Worm (Caenorhabditis elegans) whole organism, L2 larva: ENCODE results near the gene txdc-17.
"Not testable (repeated sequence)": the region's sequence is repeated elsewhere in the genome, so short reads cannot be mapped to it uniquely, and the experiment has no call there.

Experiments used
- C34F6.9 ChIP-seq: fragments of 150-350 bp; optimal IDR thresholded peaks from 2 replicates; lab custom pipeline; 2014; ENCODE audit warnings: missing biosample characterization, missing genetic modification characterization
- F13H6.1 ChIP-seq: sonication (generic microtip); optimal IDR thresholded peaks from 2 replicates; lab custom pipeline; 2016; ENCODE audit warnings: missing genetic modification characterization, missing compliant biosample characterization
- Y55F3AM.14 ChIP-seq: fragments of 200-800 bp; sonication (Bioruptor generic); optimal IDR thresholded peaks from 2 replicates; lab custom pipeline; 2018; ENCODE audit warnings: mild to moderate bottlenecking, missing genetic modification characterization, missing compliant biosample characterization
- ZK546.5 ChIP-seq: sonication (generic microtip); optimal IDR thresholded peaks from 2 replicates; lab custom pipeline; 2017; ENCODE audit warnings: missing biosample characterization, missing genetic modification characterization
- alr-1 ChIP-seq: fragments of 150-350 bp; optimal IDR thresholded peaks from 2 replicates; lab custom pipeline; 2014; ENCODE audit warnings: missing biosample characterization, missing genetic modification characterization
- aly-2 ChIP-seq: fragments of 150-350 bp; optimal IDR thresholded peaks from 2 replicates; lab custom pipeline; 2014; ENCODE audit warnings: missing biosample characterization, missing genetic modification characterization
- blmp-1 ChIP-seq: sonication (generic microtip); optimal IDR thresholded peaks from 2 replicates; lab custom pipeline; 2017; ENCODE audit warnings: missing genetic modification characterization, mild to moderate bottlenecking, missing compliant biosample characterization, antibody characterized with exemption, moderate library complexity; ENCODE audit not compliant: insufficient read depth
- ceh-82 ChIP-seq: fragments of 150-350 bp; optimal IDR thresholded peaks from 2 replicates; lab custom pipeline; 2014; ENCODE audit warnings: missing biosample characterization, missing genetic modification characterization
- egl-27 ChIP-seq: sonication (generic microtip); optimal IDR thresholded peaks from 3 replicates; lab custom pipeline; 2017; ENCODE audit warnings: missing biosample characterization, missing genetic modification reagents, missing genetic modification characterization
- elt-1 ChIP-seq: fragments of 150-350 bp; optimal IDR thresholded peaks from 2 replicates; lab custom pipeline; 2014; ENCODE audit warnings: missing biosample characterization, missing genetic modification characterization
- fos-1 ChIP-seq: fragments of 150-350 bp; optimal IDR thresholded peaks from 2 replicates; lab custom pipeline; 2014; ENCODE audit warnings: missing biosample characterization, missing genetic modification characterization
- lin-13 ChIP-seq: fragments of 150-350 bp; optimal IDR thresholded peaks from 2 replicates; lab custom pipeline; 2014; ENCODE audit warnings: missing biosample characterization, missing genetic modification reagents, missing genetic modification characterization
- lsy-2 ChIP-seq, 2 experiments: fragments of 150-350 bp in 1 of 2; sonication (generic microtip) in 1 of 2; optimal IDR thresholded peaks; 2 replicates each; lab custom pipeline; 2014 to 2017; ENCODE audit warnings: missing biosample characterization in 2 of 2, missing genetic modification characterization in 2 of 2
- mab-5 ChIP-seq: fragments of 150-350 bp; optimal IDR thresholded peaks from 2 replicates; lab custom pipeline; 2014; ENCODE audit warnings: missing biosample characterization, missing genetic modification characterization
- mbf-1 ChIP-seq: sonication (generic microtip); optimal IDR thresholded peaks from 2 replicates; lab custom pipeline; 2017; ENCODE audit warnings: missing biosample characterization, missing genetic modification characterization
- nhr-10 ChIP-seq: sonication (generic microtip); optimal IDR thresholded peaks from 2 replicates; lab custom pipeline; 2017; ENCODE audit warnings: missing biosample characterization, missing genetic modification characterization
- nhr-11 ChIP-seq: fragments of 150-350 bp; optimal IDR thresholded peaks from 2 replicates; lab custom pipeline; 2014; ENCODE audit warnings: missing biosample characterization, missing genetic modification characterization
- nhr-23 ChIP-seq: fragments of 150-350 bp; optimal IDR thresholded peaks from 2 replicates; lab custom pipeline; 2014; ENCODE audit warnings: missing biosample characterization, missing genetic modification reagents, missing genetic modification characterization
- nhr-237 ChIP-seq: fragments of 150-350 bp; optimal IDR thresholded peaks from 2 replicates; lab custom pipeline; 2014; ENCODE audit warnings: missing biosample characterization, missing genetic modification characterization
- nhr-25 ChIP-seq: fragments of 150-350 bp; sonication (generic microtip); optimal IDR thresholded peaks from 3 replicates; lab custom pipeline; 2014; ENCODE audit warnings: missing biosample characterization, missing genetic modification characterization
- nhr-6 ChIP-seq: fragments of 150-350 bp; optimal IDR thresholded peaks from 2 replicates; lab custom pipeline; 2014; ENCODE audit warnings: missing biosample characterization, missing genetic modification characterization
- sem-4 ChIP-seq: fragments of 150-350 bp; optimal IDR thresholded peaks from 2 replicates; lab custom pipeline; 2014; ENCODE audit warnings: missing biosample characterization, missing genetic modification reagents, missing genetic modification characterization
- sma-9 ChIP-seq, 2 experiments: fragments of 150-350 bp in 1 of 2; sonication (generic microtip) in 1 of 2; optimal IDR thresholded peaks; 2 replicates each; lab custom pipeline; 2014 to 2016; ENCODE audit warnings: missing genetic modification characterization in 2 of 2, mild to moderate bottlenecking in 1 of 2, missing biosample characterization in 1 of 2, missing compliant biosample characterization in 1 of 2, missing genetic modification reagents in 1 of 2, moderate library complexity in 1 of 2
- snpc-4 ChIP-seq: fragments of 150-350 bp; optimal IDR thresholded peaks from 2 replicates; lab custom pipeline; 2014; ENCODE audit warnings: missing biosample characterization, missing genetic modification characterization
- unc-39 ChIP-seq: fragments of 150-350 bp; optimal IDR thresholded peaks from 2 replicates; lab custom pipeline; 2014; ENCODE audit warnings: missing biosample characterization, missing genetic modification characterization
- unc-55 ChIP-seq: fragments of 150-350 bp; sonication (generic microtip); optimal IDR thresholded peaks from 3 replicates; lab custom pipeline; 2014; ENCODE audit warnings: missing biosample characterization, missing genetic modification reagents, missing genetic modification characterization
- unc-62 ChIP-seq: fragments of 150-350 bp; optimal IDR thresholded peaks from 2 replicates; lab custom pipeline; 2014; ENCODE audit warnings: missing biosample characterization, missing genetic modification reagents, missing genetic modification characterization
- ztf-11 ChIP-seq: sonication (generic microtip); optimal IDR thresholded peaks from 2 replicates; lab custom pipeline; 2017; ENCODE audit warnings: missing biosample characterization, missing genetic modification characterization
- ztf-4 ChIP-seq: fragments of 150-350 bp; optimal IDR thresholded peaks from 2 replicates; lab custom pipeline; 2014; ENCODE audit warnings: missing biosample characterization, missing genetic modification characterization

Gene txdc-17

DNA sequence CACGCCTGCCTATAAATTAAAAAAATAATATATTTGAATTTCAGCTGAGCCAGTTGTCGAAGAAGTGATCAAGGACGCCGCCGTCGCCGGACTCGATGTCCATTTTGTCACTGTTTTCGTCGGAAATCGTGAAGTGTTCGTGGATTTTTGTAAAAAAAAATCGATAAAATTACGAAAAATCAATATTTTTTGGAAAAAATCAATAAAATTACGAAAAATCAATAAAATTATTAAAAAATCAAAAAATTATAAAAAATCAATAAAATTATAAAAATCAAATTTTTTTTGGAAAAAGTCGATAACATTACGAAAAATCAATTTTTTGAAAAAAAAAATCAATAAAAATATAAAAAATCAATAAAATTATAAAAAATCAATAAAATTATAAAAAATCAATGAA is 535 bp downstream of the txdc-17 start:
- no peak for TF ChIP-seq ztf-11 (tag; lab: Kevin White, UChicago)

DNA sequence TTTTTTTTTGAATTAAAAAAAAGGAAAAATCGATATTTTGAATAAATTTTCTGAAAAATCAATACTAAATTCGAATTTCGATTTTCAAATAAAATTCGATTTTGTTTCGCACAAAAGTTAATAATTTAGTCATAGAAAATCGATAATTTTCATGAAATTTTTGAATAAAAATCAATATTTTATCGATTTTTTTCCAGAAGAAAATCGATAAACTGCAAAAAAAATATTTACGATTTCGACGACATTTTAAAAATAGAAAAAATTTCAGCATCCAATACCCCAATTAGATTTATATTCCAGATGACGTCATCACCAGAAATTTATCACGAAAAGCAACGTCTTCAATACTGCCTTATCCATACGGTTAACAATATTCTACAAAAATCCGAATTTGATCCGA is 1.9 kb downstream of the txdc-17 start, which contains the start of gene josd-1:
Gene josd-1 (plus strand): TSS at position 301 of the 400 bp plus-strand sequence.
- no peak for TF ChIP-seq lsy-2 (tag; optimal IDR thresholded peaks at IDR 0.05; lab: Kevin White, UChicago)
- no peak for TF ChIP-seq sem-4 (tag; lab: Kevin White, UChicago)
- TF ChIP-seq ZK546.5 (tag; lab: Kevin White, UChicago) = no peak
- TF ChIP-seq mbf-1 = no peak
- no peak for TF ChIP-seq elt-1
- no peak for TF ChIP-seq ceh-82 (tag; lab: Kevin White, UChicago)
- TF ChIP-seq egl-27 (tag; lab: Kevin White, UChicago) = no peak
- no peak for TF ChIP-seq unc-62 (GFP tag; lab: Kevin White, UChicago)

DNA sequence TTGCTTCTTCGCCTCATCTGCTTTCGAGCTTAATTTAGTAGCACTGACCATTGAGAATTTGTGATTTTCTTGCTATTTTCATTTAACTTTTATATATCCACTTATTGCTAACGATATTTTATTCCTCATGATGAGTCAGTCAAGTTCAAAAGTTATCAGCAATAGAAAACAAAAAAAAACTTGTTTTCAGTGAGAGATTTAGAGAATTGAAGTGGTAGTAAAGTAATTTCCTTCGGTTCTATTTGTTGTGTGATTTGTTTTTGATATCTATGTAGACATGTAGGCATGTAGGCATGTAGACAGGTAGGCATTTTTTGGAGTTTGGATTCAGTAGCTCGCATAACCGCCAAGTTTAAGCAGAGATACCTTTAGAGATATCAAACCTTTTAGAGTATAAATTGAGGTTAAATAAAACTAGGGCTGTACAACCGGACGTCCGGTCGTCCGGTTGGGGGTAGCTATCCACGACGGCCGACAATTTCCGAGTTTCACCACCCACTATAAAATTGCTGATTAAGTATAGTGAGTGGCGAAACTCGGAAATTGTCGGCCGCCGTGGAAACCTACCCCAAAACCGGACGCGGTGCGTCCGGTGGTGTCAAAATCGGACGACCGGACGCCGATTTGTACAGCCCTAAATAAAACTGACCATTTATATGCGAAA is 6.5 kb downstream of the txdc-17 start, which contains the start of gene Y71H2AR.2:
Gene Y71H2AR.2 (minus strand): TSS at position 51 of the 664 bp plus-strand sequence.
- no peak for TF ChIP-seq sma-9 (GFP tag; optimal IDR thresholded peaks at IDR 0.05; lab: Kevin White, UChicago)
- no peak for TF ChIP-seq sma-9 (tag; optimal IDR thresholded peaks at IDR 0.05; lab: Kevin White, UChicago)
- TF ChIP-seq elt-1 = no peak
- no peak for TF ChIP-seq snpc-4 (tag; lab: Kevin White, UChicago)
- TF ChIP-seq nhr-23 (tag; lab: Kevin White, UChicago) = no peak
- no peak for TF ChIP-seq C34F6.9 (tag; lab: Kevin White, UChicago)
- TF ChIP-seq alr-1 (tag; lab: Kevin White, UChicago) = no peak
- no peak for TF ChIP-seq aly-2 (tag; lab: Kevin White, UChicago)
- TF ChIP-seq Y55F3AM.14 (GFP tag; lab: Kevin White, UChicago) = no peak
- TF ChIP-seq mab-5 (tag; lab: Kevin White, UChicago) = no peak
- TF ChIP-seq lin-13 = no peak
- TF ChIP-seq unc-55 = no peak
- no peak for TF ChIP-seq blmp-1 (tag; lab: Kevin White, UChicago)
- TF ChIP-seq nhr-237 (tag; lab: Kevin White, UChicago) = no peak
- TF ChIP-seq unc-39 (tag; lab: Kevin White, UChicago) = no peak
- no peak for TF ChIP-seq nhr-6 (tag; lab: Kevin White, UChicago)
- no peak for TF ChIP-seq ztf-4 (tag; lab: Kevin White, UChicago)
- TF ChIP-seq lsy-2 (tag; optimal IDR thresholded peaks at IDR 0.05; lab: Kevin White, UChicago) = no peak

DNA sequence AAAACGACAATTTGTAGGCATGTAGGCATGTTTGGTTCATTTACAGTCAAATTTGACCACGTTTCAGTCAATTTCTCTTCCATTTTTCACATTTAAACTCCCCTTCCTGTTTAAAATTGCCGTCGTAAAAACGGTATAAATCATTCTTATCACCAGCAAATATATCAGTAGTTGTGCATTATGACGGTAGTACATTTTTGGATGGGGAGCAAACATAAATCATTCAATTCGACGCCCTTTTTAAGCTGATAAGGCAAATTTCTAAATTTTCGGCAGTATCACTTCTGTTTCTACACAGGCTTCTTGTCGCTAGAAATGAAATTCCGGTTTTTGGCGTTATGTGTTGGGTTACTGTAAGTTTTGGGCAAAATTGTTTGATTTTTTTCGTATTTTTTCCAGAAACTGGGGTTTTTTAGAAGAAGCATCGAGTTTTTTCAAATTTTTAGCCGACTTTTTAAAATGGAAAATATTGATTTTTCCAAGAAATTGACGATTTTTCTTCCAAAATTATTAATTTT is 7.5 kb downstream of the txdc-17 start, which contains the start of gene H34I24.2:
Gene H34I24.2 (plus strand): TSS at position 189 of the 518 bp plus-strand sequence.
- peak; percentile 20 for TF ChIP-seq fos-1 (tag; lab: Kevin White, UChicago)
- no peak for TF ChIP-seq mab-5 (tag; lab: Kevin White, UChicago)
- no peak for TF ChIP-seq mbf-1
- TF ChIP-seq nhr-10 (tag; lab: Kevin White, UChicago) = no peak

DNA sequence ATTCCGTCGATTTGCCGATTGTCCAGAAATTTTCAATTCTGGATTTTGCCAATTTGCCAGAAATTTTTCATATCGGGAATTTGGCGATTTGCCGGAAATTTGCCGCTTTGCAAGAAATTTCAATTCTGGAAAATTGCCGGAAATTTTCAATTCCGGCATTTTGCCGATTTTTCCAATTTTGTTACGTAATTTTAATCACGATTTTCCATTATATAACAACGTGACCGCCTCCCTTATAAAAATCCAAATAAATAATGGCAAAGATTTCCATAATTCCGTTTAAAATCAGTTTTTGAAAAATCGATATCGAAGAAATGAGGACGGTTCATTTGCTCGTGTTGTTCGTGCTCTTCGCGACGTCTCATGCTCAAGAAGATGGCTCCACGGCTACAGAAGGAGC is 12.3 kb downstream of the txdc-17 start, which contains the start of gene H34I24.1:
Gene H34I24.1 (plus strand): TSS at position 301 of the 400 bp plus-strand sequence.
- not testable (repeated sequence) for TF ChIP-seq nhr-11, mab-5, F13H6.1 (tag; lab: Kevin White, UChicago)

DNA sequence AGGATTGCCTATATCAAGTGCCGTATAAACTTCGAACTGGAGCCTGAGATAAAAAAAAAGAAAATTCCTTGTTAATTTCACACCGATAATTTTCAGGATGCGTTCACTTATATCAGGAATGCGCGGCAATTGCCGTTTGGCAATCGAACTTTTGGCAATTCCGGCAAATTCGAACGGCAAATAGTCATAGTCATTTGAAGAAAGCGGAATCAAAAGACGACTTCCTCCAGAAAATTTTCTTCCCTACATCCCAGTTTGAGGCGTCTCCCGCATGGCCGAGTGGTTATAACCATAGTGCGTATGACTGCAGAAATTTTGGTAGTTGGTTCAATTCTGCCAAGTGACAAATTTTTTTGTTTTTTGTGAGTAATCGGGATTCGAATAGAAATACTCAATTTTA is 21.5 kb downstream of the txdc-17 start, which contains the start of gene F56F11.4:
Gene F56F11.4 (plus strand): TSS at position 301 of the 400 bp plus-strand sequence.
- no peak for TF ChIP-seq nhr-25 (tag; lab: Kevin White, UChicago)
